Fruit fly (Drosophila melanogaster) whole organism, pupa: Measurements from ENCODE around the gene Tnpo-SR.

Source experiments
- CG10348 ChIP-seq: fragments of 200-800 bp; sonication (Bioruptor generic); IDR thresholded peaks from 2 replicates; pipeline ENCODE4 v1.3.6; 2022; ENCODE audit warnings: missing biosample characterization, missing genetic modification characterization
- CG17806 ChIP-seq: fragments of 200-800 bp; sonication (Bioruptor generic); optimal IDR thresholded peaks from 2 replicates; lab custom pipeline; 2018; ENCODE audit warnings: missing biosample characterization, mild to moderate bottlenecking, missing genetic modification characterization, moderate library complexity
- CG32121 ChIP-seq: fragments of 200-800 bp; sonication (Bioruptor generic); IDR thresholded peaks from 2 replicates; pipeline ENCODE4 v1.3.6; 2022; ENCODE audit warnings: missing biosample characterization, missing genetic modification characterization
- CG34367 ChIP-seq: fragments of 200-800 bp; sonication (Bioruptor generic); optimal IDR thresholded peaks from 2 replicates; lab custom pipeline; 2018; ENCODE audit warnings: missing biosample characterization, mild to moderate bottlenecking, missing genetic modification characterization
- CG4496 ChIP-seq: fragments of 200-800 bp; sonication (Bioruptor generic); IDR thresholded peaks from 3 replicates; pipeline ENCODE4 v1.3.6; 2022; ENCODE audit warnings: missing biosample characterization, missing genetic modification characterization
- CG9948 ChIP-seq: fragments of 200-800 bp; sonication (Bioruptor generic); optimal IDR thresholded peaks from 2 replicates; lab custom pipeline; 2018; ENCODE audit warnings: missing biosample characterization, mild to moderate bottlenecking, missing genetic modification characterization, moderate library complexity
- D1 ChIP-seq: fragments of 200-800 bp; sonication (Bioruptor generic); optimal IDR thresholded peaks from 2 replicates; lab custom pipeline; 2018; ENCODE audit warnings: missing biosample characterization, mild to moderate bottlenecking, missing genetic modification characterization, moderate library complexity
- EcR ChIP-seq: fragments of 200-800 bp; sonication (Bioruptor generic); optimal IDR thresholded peaks from 3 replicates; lab custom pipeline; 2019; ENCODE audit warnings: missing biosample characterization, missing genetic modification characterization, mild to moderate bottlenecking, moderate library complexity, missing genetic modification reagents
- Ets98B ChIP-seq: fragments of 200-800 bp; sonication (Bioruptor generic); IDR thresholded peaks from 2 replicates; pipeline ENCODE4 v1.3.6; 2022; ENCODE audit warnings: missing biosample characterization, missing genetic modification characterization
- Pif1A ChIP-seq: fragments of 200-800 bp; sonication (Bioruptor generic); optimal IDR thresholded peaks from 3 replicates; lab custom pipeline; 2016; ENCODE audit warnings: missing biosample characterization, missing genetic modification characterization
- fd96Ca ChIP-seq: fragments of 200-800 bp; sonication (Bioruptor generic); IDR thresholded peaks from 3 replicates; pipeline ENCODE4 v1.3.6; 2022; ENCODE audit warnings: missing biosample characterization, missing genetic modification characterization

dm6 chr2L:2782790-2783189, 23.1 kb downstream of the Tnpo-SR start:
- TF ChIP-seq CG10348 (GFP tag; lab: Robert Waterston, UW) (no peak), CG32121 (GFP tag; lab: Robert Waterston, UW) (no peak), D1 (tag; lab: Kevin White, UChicago) (no peak), fd96Ca (GFP tag; lab: Robert Waterston, UW) (no peak), CG34367 (tag; lab: Kevin White, UChicago) (no peak), CG17806 (tag; lab: Kevin White, UChicago) (no peak), EcR (GFP tag; lab: Kevin White, UChicago) (no peak), CG4496 (no peak), Pif1A (GFP tag; lab: Kevin White, UChicago) (no peak), CG9948 (tag; lab: Kevin White, UChicago) (no peak), Ets98B (GFP tag; lab: Robert Waterston, UW) (no peak)
